Worm (Caenorhabditis elegans): ENCODE data around the gene F25B5.5.

Gene F25B5.5

ce11 chrIII:5945865-5946264 lies at the start of gene F25B5.5:
TSS of gene F25B5.5 (minus strand) at chrIII:5946124.
- no peak for TF ChIP-seq unc-62 (GFP tag; optimal IDR thresholded peaks at IDR 0.05)

ce11 chrIII:5992913-5993312 lies 47.0 kb upstream of the F25B5.5 start, which contains the start of gene T04C9.1:
TSS of gene T04C9.1 (plus strand) at chrIII:5993213.
- no peak for TF ChIP-seq unc-62 (GFP tag; optimal IDR thresholded peaks at IDR 0.05)

- no peak for TF ChIP-seq unc-62 (GFP tag; optimal IDR thresholded peaks at IDR 0.05)
These were observed 46.1 kb upstream of the F25B5.5 start for ce11 chrIII:5992043-5992442.

- no peak for TF ChIP-seq unc-62 (GFP tag; optimal IDR thresholded peaks at IDR 0.05)
These were observed 45.4 kb upstream of the F25B5.5 start, which contains the start of gene T04C9.2 for ce11 chrIII:5991142-5991930. TSS of gene T04C9.2 (plus strand) at chrIII:5991880.

ce11 chrIII:5990090-5990489 lies 44.2 kb upstream of the F25B5.5 start:
- TF ChIP-seq unc-62 (GFP tag; optimal IDR thresholded peaks at IDR 0.05), result no peak

- TF ChIP-seq unc-62 (GFP tag; optimal IDR thresholded peaks at IDR 0.05), result no peak
These were observed 43.2 kb upstream of the F25B5.5 start for ce11 chrIII:5988991-5989726.

ce11 chrIII:5988461-5988860 lies 42.5 kb upstream of the F25B5.5 start:
- TF ChIP-seq unc-62 (GFP tag; optimal IDR thresholded peaks at IDR 0.05), result no peak

- TF ChIP-seq unc-62 (GFP tag; optimal IDR thresholded peaks at IDR 0.05), result no peak
These were observed 42.1 kb upstream of the F25B5.5 start for ce11 chrIII:5988010-5988409.

- no peak for TF ChIP-seq unc-62 (GFP tag; optimal IDR thresholded peaks at IDR 0.05)
These were observed 39.4 kb upstream of the F25B5.5 start, which contains the start of gene T04C9.3 for ce11 chrIII:5985340-5985739. TSS of gene T04C9.3 (plus strand) at chrIII:5985640.

- no peak for TF ChIP-seq unc-62 (GFP tag; optimal IDR thresholded peaks at IDR 0.05)
These were observed 36.9 kb upstream of the F25B5.5 start for ce11 chrIII:5982753-5983390.

ce11 chrIII:5982026-5982425 lies 36.1 kb upstream of the F25B5.5 start, which contains the start of gene frm-2:
TSS of gene frm-2 (minus strand) at chrIII:5982126.
- TF ChIP-seq unc-62 (GFP tag; optimal IDR thresholded peaks at IDR 0.05), result no peak

- TF ChIP-seq unc-62 (GFP tag; optimal IDR thresholded peaks at IDR 0.05), result no peak
These were observed 35.5 kb upstream of the F25B5.5 start for ce11 chrIII:5981407-5981806.

- TF ChIP-seq unc-62 (GFP tag; optimal IDR thresholded peaks at IDR 0.05), result no peak
These were observed 34.5 kb upstream of the F25B5.5 start for ce11 chrIII:5980274-5980918.

- TF ChIP-seq unc-62 (GFP tag; optimal IDR thresholded peaks at IDR 0.05), result no peak
These were observed 30.1 kb upstream of the F25B5.5 start for ce11 chrIII:5976021-5976420.

ce11 chrIII:5975005-5975730 lies 29.2 kb upstream of the F25B5.5 start, which contains the start of gene mlp-1:
TSS of gene mlp-1 (minus strand) at chrIII:5975055.
- no peak for TF ChIP-seq unc-62 (GFP tag; optimal IDR thresholded peaks at IDR 0.05)

Data from whole organism, dauer.